ENCODE assay signal across 1 fruit fly cellular context in genomic region chr3R:23221680-23222148, dm6.
TF ChIP-seq lines count a peak whose summit lies in the region.

No protein-coding gene starts in this region.

TF ChIP-seq in whole organism, embryonic, 481 proteins besides CTCF, POLR2A, EP300 and RAD21 (continued from another document):
- TF ChIP-seq cato (GFP tag; optimal IDR thresholded peaks at IDR 0.05; lab: Kevin White, UChicago; ENCODE audit: borderline replicate concordance) (no peak), CG7357 (GFP tag; IDR thresholded peaks at IDR 0.05; lab: Robert Waterston, UW) (no peak), Jarid2 (GFP tag; optimal IDR thresholded peaks at IDR 0.05; lab: Kevin White, UChicago) (peak; percentile 1), tll (GFP tag; optimal IDR thresholded peaks at IDR 0.05; lab: Kevin White, UChicago) (no peak), CG7745 (tag; optimal IDR thresholded peaks at IDR 0.05; lab: Kevin White, UChicago) (no peak), slp2 (GFP tag; optimal IDR thresholded peaks at IDR 0.05; lab: Kevin White, UChicago) (no peak), B-H1 (GFP tag; IDR thresholded peaks at IDR 0.05; lab: Robert Waterston, UW) (no peak), sim (GFP tag; IDR thresholded peaks at IDR 0.05; lab: Robert Waterston, UW) (no peak), CG8924 (tag; optimal IDR thresholded peaks at IDR 0.05; lab: Kevin White, UChicago) (no peak), org-1 (GFP tag; optimal IDR thresholded peaks at IDR 0.05; lab: Kevin White, UChicago) (no peak), CG1603 (tag; optimal IDR thresholded peaks at IDR 0.05; lab: Kevin White, UChicago) (no peak), lola (GFP tag; optimal IDR thresholded peaks at IDR 0.05; lab: Kevin White, UChicago) (no peak), Hmx (GFP tag; optimal IDR thresholded peaks at IDR 0.05; lab: Kevin White, UChicago) (no peak), ttk (GFP tag; IDR thresholded peaks at IDR 0.05; lab: Robert Waterston, UW) (no peak), lilli (GFP tag; optimal IDR thresholded peaks at IDR 0.05; lab: Kevin White, UChicago) (no peak), twi (tag; optimal IDR thresholded peaks at IDR 0.05; lab: Kevin White, UChicago) (no peak), Hmr (GFP tag; optimal IDR thresholded peaks at IDR 0.05; lab: Kevin White, UChicago) (peak; percentile 32), Gsc (GFP tag; IDR thresholded peaks at IDR 0.05; lab: Robert Waterston, UW) (no peak), Bteb2 (GFP tag; optimal IDR thresholded peaks at IDR 0.05; lab: Kevin White, UChicago) (no peak), Ada2b (GFP tag; IDR thresholded peaks at IDR 0.05; lab: Robert Waterston, UW) (no peak), CG16815 (GFP tag; optimal IDR thresholded peaks at IDR 0.05; lab: Kevin White, UChicago) (no peak), crp (GFP tag; optimal IDR thresholded peaks at IDR 0.05; lab: Kevin White, UChicago) (peak in 1 of 2 experiments; percentile 36), zf30C (GFP tag; optimal IDR thresholded peaks at IDR 0.05; lab: Kevin White, UChicago) (no peak), Atf3 (GFP tag; optimal IDR thresholded peaks at IDR 0.05; lab: Kevin White, UChicago) (no peak), CG6791 (GFP tag; IDR thresholded peaks at IDR 0.05; lab: Robert Waterston, UW; ENCODE audit: partially characterized antibody) (no peak), CG10543 (GFP tag; optimal IDR thresholded peaks at IDR 0.05; lab: Kevin White, UChicago) (peak; percentile 29), CG2129 (GFP tag; IDR thresholded peaks at IDR 0.05; lab: Robert Waterston, UW; ENCODE audit: partially characterized antibody) (no peak), CG12659 (GFP tag; optimal IDR thresholded peaks at IDR 0.05; lab: Kevin White, UChicago) (peak; percentile 65), CG3163 (GFP tag; optimal IDR thresholded peaks at IDR 0.05; lab: Kevin White, UChicago) (no peak), CG1792 (GFP tag; optimal IDR thresholded peaks at IDR 0.05; lab: Kevin White, UChicago) (no peak), her (GFP tag; optimal IDR thresholded peaks at IDR 0.05; lab: Kevin White, UChicago) (peak; percentile 3), sna (GFP tag; IDR thresholded peaks at IDR 0.05; lab: Robert Waterston, UW; ENCODE audit: partially characterized antibody) (0 out of 2 replicates have a peak, but pooled peaks have one; percentile 50), Gug (GFP tag; IDR thresholded peaks at IDR 0.05; lab: Robert Waterston, UW) (no peak), CG16813 (GFP tag; IDR thresholded peaks at IDR 0.05; lab: Robert Waterston, UW; ENCODE audit: partially characterized antibody) (no peak), Pdp1 (GFP tag; optimal IDR thresholded peaks at IDR 0.05; lab: Kevin White, UChicago) (peak in 1 of 2 experiments; percentile 23), CG9817 (tag; optimal IDR thresholded peaks at IDR 0.05; lab: Kevin White, UChicago) (no peak), ssp (GFP tag; IDR thresholded peaks at IDR 0.05; lab: Robert Waterston, UW) (no peak), CG10147 (GFP tag; optimal IDR thresholded peaks at IDR 0.05; lab: Kevin White, UChicago) (no peak), CG13894 (tag; optimal IDR thresholded peaks at IDR 0.05; lab: Kevin White, UChicago) (peak; percentile 26), ewg (GFP tag; optimal IDR thresholded peaks at IDR 0.05; lab: Kevin White, UChicago) (no peak), HmgD (GFP tag; optimal IDR thresholded peaks at IDR 0.05; lab: Kevin White, UChicago) (no peak), al (GFP tag; IDR thresholded peaks at IDR 0.05; lab: Robert Waterston, UW) (no peak), CG8944 (GFP tag; optimal IDR thresholded peaks at IDR 0.05; lab: Kevin White, UChicago) (no peak), CG3995 (GFP tag; optimal IDR thresholded peaks at IDR 0.05; lab: Kevin White, UChicago) (peak; percentile 4), Awh (GFP tag; IDR thresholded peaks at IDR 0.05; lab: Robert Waterston, UW) (no peak), toy (GFP tag; IDR thresholded peaks at IDR 0.05; lab: Robert Waterston, UW) (no peak), CG10565 (GFP tag; optimal IDR thresholded peaks at IDR 0.05; lab: Kevin White, UChicago) (no peak), Optix (GFP tag; IDR thresholded peaks at IDR 0.05; lab: Robert Waterston, UW) (no peak), gcm2 (GFP tag; optimal IDR thresholded peaks at IDR 0.05; lab: Kevin White, UChicago) (no peak), pzg (GFP tag; optimal IDR thresholded peaks at IDR 0.05; lab: Kevin White, UChicago) (peak; percentile 75), cad (GFP tag; optimal IDR thresholded peaks at IDR 0.05; lab: Kevin White, UChicago) (no peak), stwl (tag; optimal IDR thresholded peaks at IDR 0.05; lab: Kevin White, UChicago) (peak; percentile 34), sd (tag; optimal IDR thresholded peaks at IDR 0.05; lab: Kevin White, UChicago) (no peak), dan (GFP tag; IDR thresholded peaks at IDR 0.05; lab: Robert Waterston, UW) (no peak), pita (GFP tag; optimal IDR thresholded peaks at IDR 0.05; lab: Kevin White, UChicago) (no peak), Atf-2 (GFP tag; optimal IDR thresholded peaks at IDR 0.05; lab: Kevin White, UChicago) (no peak), vnd (GFP tag; IDR thresholded peaks at IDR 0.05; lab: Robert Waterston, UW; ENCODE audit: partially characterized antibody) (no peak), CG31441 (GFP tag; IDR thresholded peaks at IDR 0.05; lab: Robert Waterston, UW) (no peak), gt (GFP tag; IDR thresholded peaks at IDR 0.05; lab: Robert Waterston, UW) (no peak), cg (GFP tag; optimal IDR thresholded peaks at IDR 0.05; lab: Kevin White, UChicago) (peak; percentile 75), wor (GFP tag; IDR thresholded peaks at IDR 0.05; lab: Robert Waterston, UW) (no peak), Lhr (GFP tag; optimal IDR thresholded peaks at IDR 0.05; lab: Kevin White, UChicago) (no peak), CG42726 (GFP tag; IDR thresholded peaks at IDR 0.05; lab: Robert Waterston, UW; ENCODE audit: partially characterized antibody) (no peak), aop (GFP tag; IDR thresholded peaks at IDR 0.05; lab: Robert Waterston, UW) (no peak), CG13123 (GFP tag; optimal IDR thresholded peaks at IDR 0.05; lab: Kevin White, UChicago) (no peak), maf-S (GFP tag; optimal IDR thresholded peaks at IDR 0.05; lab: Kevin White, UChicago) (no peak), MESR4 (GFP tag; optimal IDR thresholded peaks at IDR 0.05; lab: Kevin White, UChicago) (no peak), MTF-1 (GFP tag; optimal IDR thresholded peaks at IDR 0.05; lab: Kevin White, UChicago; ENCODE audit: borderline replicate concordance) (no peak), mirr (GFP tag; optimal IDR thresholded peaks at IDR 0.05; lab: Kevin White, UChicago) (peak; percentile 42), fd96Cb (tag; optimal IDR thresholded peaks at IDR 0.05; lab: Kevin White, UChicago) (no peak), Atf6 (GFP tag; IDR thresholded peaks at IDR 0.05; lab: Robert Waterston, UW) (no peak), Dp (GFP tag; optimal IDR thresholded peaks at IDR 0.05; lab: Kevin White, UChicago) (peak; percentile 54), exex (tag; optimal IDR thresholded peaks at IDR 0.05; lab: Kevin White, UChicago) (peak; percentile 47), Blimp-1 (GFP tag; optimal IDR thresholded peaks at IDR 0.05; lab: Kevin White, UChicago) (no peak), CG3065 (GFP tag; optimal IDR thresholded peaks at IDR 0.05; lab: Kevin White, UChicago) (no peak), phol (tag; optimal IDR thresholded peaks at IDR 0.05; lab: Kevin White, UChicago) (no peak), CG9609 (GFP tag; optimal IDR thresholded peaks at IDR 0.05; lab: Kevin White, UChicago) (no peak), CG6254 (GFP tag; optimal IDR thresholded peaks at IDR 0.05; lab: Kevin White, UChicago) (no peak), Spps (tag; optimal IDR thresholded peaks at IDR 0.05; lab: Kevin White, UChicago) (no peak), Asciz (GFP tag; optimal IDR thresholded peaks at IDR 0.05; lab: Kevin White, UChicago) (no peak), tap (tag; optimal IDR thresholded peaks at IDR 0.05; lab: Kevin White, UChicago) (no peak), D (optimal IDR thresholded peaks at IDR 0.05; lab: Kevin White, UChicago) (no peak), D (GFP tag; optimal IDR thresholded peaks at IDR 0.05; lab: Kevin White, UChicago) (no peak), CG14860 (GFP tag; IDR thresholded peaks at IDR 0.05; lab: Robert Waterston, UW; ENCODE audit: partially characterized antibody) (no peak), Dll (GFP tag; IDR thresholded peaks at IDR 0.05; lab: Robert Waterston, UW; ENCODE audit: partially characterized antibody) (peak; percentile 47; the same call in 1 of the 4 replicates), NC2α (GFP tag; optimal IDR thresholded peaks at IDR 0.05; lab: Kevin White, UChicago) (no peak), CHES-1-like (GFP tag; optimal IDR thresholded peaks at IDR 0.05; lab: Kevin White, UChicago) (no peak), CG15696 (tag; optimal IDR thresholded peaks at IDR 0.05; lab: Kevin White, UChicago) (no peak), slbo (GFP tag; IDR thresholded peaks at IDR 0.05; lab: Robert Waterston, UW) (no peak), CG18476 (GFP tag; optimal IDR thresholded peaks at IDR 0.05; lab: Kevin White, UChicago) (no peak), vfl (GFP tag; optimal IDR thresholded peaks at IDR 0.05; lab: Kevin White, UChicago) (no peak), bcd (GFP tag; optimal IDR thresholded peaks at IDR 0.05; lab: Kevin White, UChicago) (no peak), repo (GFP tag; optimal IDR thresholded peaks at IDR 0.05; lab: Kevin White, UChicago) (no peak), CG10979 (tag; optimal IDR thresholded peaks at IDR 0.05; lab: Kevin White, UChicago) (no peak), CG16779 (GFP tag; IDR thresholded peaks at IDR 0.05; lab: Robert Waterston, UW) (no peak), ATbp (GFP tag; optimal IDR thresholded peaks at IDR 0.05; lab: Kevin White, UChicago) (no peak), Ptx1 (GFP tag; IDR thresholded peaks at IDR 0.05; lab: Robert Waterston, UW) (no peak), bsh (GFP tag; optimal IDR thresholded peaks at IDR 0.05; lab: Kevin White, UChicago) (no peak), Hr39 (optimal IDR thresholded peaks at IDR 0.05; lab: Kevin White, UChicago) (no peak), CG13624 (GFP tag; optimal IDR thresholded peaks at IDR 0.05; lab: Kevin White, UChicago) (peak; percentile 33), tin (GFP tag; optimal IDR thresholded peaks at IDR 0.05; lab: Kevin White, UChicago) (no peak), gro (GFP tag; optimal IDR thresholded peaks at IDR 0.05; lab: Kevin White, UChicago) (peak; percentile 54), sqz (GFP tag; optimal IDR thresholded peaks at IDR 0.05; lab: Kevin White, UChicago) (peak; percentile 61), caup (GFP tag; optimal IDR thresholded peaks at IDR 0.05; lab: Kevin White, UChicago; ENCODE audit: severe bottlenecking) (no peak), Trl (optimal IDR thresholded peaks at IDR 0.05; lab: Kevin White, UChicago) (peak in 1 of 2 experiments; percentile 31), Trl (GFP tag; optimal IDR thresholded peaks at IDR 0.05; lab: Kevin White, UChicago) (no peak), CG12104 (GFP tag; optimal IDR thresholded peaks at IDR 0.05; lab: Kevin White, UChicago) (no peak), ranshi (GFP tag; IDR thresholded peaks at IDR 0.05; lab: Robert Waterston, UW) (no peak), tio (GFP tag; optimal IDR thresholded peaks at IDR 0.05; lab: Kevin White, UChicago) (no peak), CG6175 (GFP tag; IDR thresholded peaks at IDR 0.05; lab: Robert Waterston, UW) (no peak), Mrtf (GFP tag; IDR thresholded peaks at IDR 0.05; lab: Robert Waterston, UW) (no peak), ham (GFP tag; IDR thresholded peaks at IDR 0.05; lab: Robert Waterston, UW) (no peak), Dfd (GFP tag; optimal IDR thresholded peaks at IDR 0.05; lab: Kevin White, UChicago) (no peak), trh (GFP tag; optimal IDR thresholded peaks at IDR 0.05; lab: Kevin White, UChicago) (no peak), H2.0 (GFP tag; IDR thresholded peaks at IDR 0.05; lab: Robert Waterston, UW) (no peak), CG14441 (GFP tag; IDR thresholded peaks at IDR 0.05; lab: Robert Waterston, UW) (no peak), Xbp1 (GFP tag; optimal IDR thresholded peaks at IDR 0.05; lab: Kevin White, UChicago) (no peak), CG8281 (tag; optimal IDR thresholded peaks at IDR 0.05; lab: Kevin White, UChicago) (no peak), pho (GFP tag; optimal IDR thresholded peaks at IDR 0.05; lab: Kevin White, UChicago) (peak; percentile 0), tup (GFP tag; optimal IDR thresholded peaks at IDR 0.05; lab: Kevin White, UChicago) (no peak), CG8089 (GFP tag; optimal IDR thresholded peaks at IDR 0.05; lab: Kevin White, UChicago) (no peak), CG2875 (GFP tag; optimal IDR thresholded peaks at IDR 0.05; lab: Kevin White, UChicago) (no peak), luna (GFP tag; optimal IDR thresholded peaks at IDR 0.05; lab: Kevin White, UChicago) (no peak), Aef1 (GFP tag; IDR thresholded peaks at IDR 0.05; lab: Robert Waterston, UW) (no peak), dm (GFP tag; optimal IDR thresholded peaks at IDR 0.05; lab: Kevin White, UChicago) (no peak), CG10274 (GFP tag; optimal IDR thresholded peaks at IDR 0.05; lab: Kevin White, UChicago) (no peak), CG15479 (GFP tag; optimal IDR thresholded peaks at IDR 0.05; lab: Kevin White, UChicago) (no peak), CG11085 (GFP tag; IDR thresholded peaks at IDR 0.05; lab: Robert Waterston, UW) (no peak), fd3F (GFP tag; optimal IDR thresholded peaks at IDR 0.05; lab: Kevin White, UChicago) (no peak), CG8765 (GFP tag; IDR thresholded peaks at IDR 0.05; lab: Robert Waterston, UW) (no peak), E2f2 (GFP tag; IDR thresholded peaks at IDR 0.05; lab: Robert Waterston, UW) (peak; percentile 72), CG1832 (GFP tag; optimal IDR thresholded peaks at IDR 0.05; lab: Kevin White, UChicago) (no peak), hth (optimal IDR thresholded peaks at IDR 0.05; lab: Kevin White, UChicago) (no peak), CG15601 (tag; optimal IDR thresholded peaks at IDR 0.05; lab: Kevin White, UChicago) (no peak), Neu2 (GFP tag; optimal IDR thresholded peaks at IDR 0.05; lab: Kevin White, UChicago; ENCODE audit: borderline replicate concordance) (no peak)
